Fruit fly (Drosophila melanogaster) whole organism, prepupa: ENCODE measurements around the gene eIF3e.

Experiments
- CG10631 ChIP-seq: fragments of 200-800 bp; sonication (Bioruptor generic); optimal IDR thresholded peaks from 2 replicates; lab custom pipeline; 2016; ENCODE audit warnings: missing biosample characterization, missing genetic modification characterization
- CG10669 ChIP-seq: fragments of 200-800 bp; sonication (Bioruptor generic); optimal IDR thresholded peaks from 3 replicates; lab custom pipeline; 2018; ENCODE audit warnings: missing biosample characterization, mild to moderate bottlenecking, missing genetic modification characterization, moderate library complexity
- CG11294 ChIP-seq: fragments of 200-800 bp; sonication (Bioruptor generic); IDR thresholded peaks from 2 replicates; pipeline ENCODE4 v1.3.6; 2022; ENCODE audit warnings: missing biosample characterization, missing genetic modification characterization
- CG11762 ChIP-seq: fragments of 200-800 bp; sonication (Bioruptor generic); optimal IDR thresholded peaks from 3 replicates; lab custom pipeline; 2016; ENCODE audit warnings: missing biosample characterization, missing genetic modification characterization; ENCODE audit not compliant: insufficient read depth
- CG11902 ChIP-seq: fragments of 200-800 bp; sonication (Bioruptor generic); optimal IDR thresholded peaks from 3 replicates; lab custom pipeline; 2016; ENCODE audit warnings: missing biosample characterization, missing genetic modification characterization
- CG1621 ChIP-seq: fragments of 200-800 bp; sonication (Bioruptor generic); optimal IDR thresholded peaks from 3 replicates; lab custom pipeline; 2018; ENCODE audit warnings: missing biosample characterization, mild to moderate bottlenecking, missing genetic modification characterization
- CG16779 ChIP-seq: fragments of 200-800 bp; sonication (Bioruptor generic); optimal IDR thresholded peaks from 3 replicates; lab custom pipeline; 2017; ENCODE audit warnings: missing biosample characterization, mild to moderate bottlenecking, missing genetic modification characterization
- CG3032 ChIP-seq: fragments of 200-800 bp; optimal IDR thresholded peaks from 2 replicates; lab custom pipeline; 2019; ENCODE audit warnings: missing biosample characterization, mild to moderate bottlenecking, missing genetic modification characterization, moderate library complexity
- CG32006 ChIP-seq: fragments of 200-800 bp; sonication (Bioruptor generic); optimal IDR thresholded peaks from 3 replicates; lab custom pipeline; 2017; ENCODE audit warnings: missing biosample characterization, mild to moderate bottlenecking, missing genetic modification characterization
- CG34406 ChIP-seq: fragments of 200-800 bp; sonication (Bioruptor generic); optimal IDR thresholded peaks from 3 replicates; lab custom pipeline; 2016; ENCODE audit warnings: missing biosample characterization, missing genetic modification characterization
- CG4318 ChIP-seq: fragments of 200-800 bp; sonication (Bioruptor generic); optimal IDR thresholded peaks from 3 replicates; lab custom pipeline; 2017; ENCODE audit warnings: missing biosample characterization, mild to moderate bottlenecking, missing genetic modification characterization
- CG6163 ChIP-seq: fragments of 200-800 bp; sonication (Bioruptor generic); IDR thresholded peaks from 3 replicates; pipeline ENCODE4 v1.3.6; 2022; ENCODE audit warnings: missing biosample characterization, missing genetic modification characterization
- CG6276 ChIP-seq: fragments of 200-800 bp; sonication (Bioruptor generic); optimal IDR thresholded peaks from 2 replicates; lab custom pipeline; 2017; ENCODE audit warnings: missing biosample characterization, mild to moderate bottlenecking, missing genetic modification characterization
- CG6792 ChIP-seq: fragments of 200-800 bp; sonication (Bioruptor generic); optimal IDR thresholded peaks from 3 replicates; lab custom pipeline; 2016; ENCODE audit warnings: missing biosample characterization, missing genetic modification characterization
- CG6808 ChIP-seq: fragments of 200-800 bp; sonication (Bioruptor generic); optimal IDR thresholded peaks from 3 replicates; lab custom pipeline; 2017; ENCODE audit warnings: missing biosample characterization, missing genetic modification characterization, mild to moderate bottlenecking, moderate library complexity, missing genetic modification reagents
- CG6854 ChIP-seq: fragments of 200-800 bp; sonication (Bioruptor generic); optimal IDR thresholded peaks from 2 replicates; lab custom pipeline; 2017; ENCODE audit warnings: missing biosample characterization, mild to moderate bottlenecking, missing genetic modification characterization
- CG8119 ChIP-seq: fragments of 200-800 bp; sonication (Bioruptor generic); IDR thresholded peaks from 3 replicates; pipeline ENCODE4 v1.3.6; 2022; ENCODE audit warnings: missing biosample characterization, missing genetic modification characterization
- CG8319 ChIP-seq: fragments of 200-800 bp; sonication (Bioruptor generic); optimal IDR thresholded peaks from 3 replicates; lab custom pipeline; 2016; ENCODE audit warnings: missing biosample characterization, missing genetic modification characterization
- CG8632 ChIP-seq: fragments of 200-800 bp; sonication (Bioruptor generic); optimal IDR thresholded peaks from 3 replicates; lab custom pipeline; 2016; ENCODE audit warnings: missing biosample characterization, missing genetic modification characterization
- Eip75B ChIP-seq: fragments of 200-800 bp; sonication (Bioruptor generic); optimal IDR thresholded peaks from 3 replicates; lab custom pipeline; 2016; ENCODE audit warnings: missing biosample characterization, missing genetic modification characterization
- Eip78C ChIP-seq: fragments of 200-800 bp; sonication (Bioruptor generic); peaks from one replicate; lab custom pipeline; 2016; ENCODE audit warnings: missing biosample characterization, missing genetic modification characterization
- Ets21C ChIP-seq: fragments of 200-800 bp; sonication (Bioruptor generic); optimal IDR thresholded peaks from 3 replicates; lab custom pipeline; 2016; ENCODE audit warnings: missing biosample characterization, missing genetic modification characterization
- Hr38 ChIP-seq: sonication (Bioruptor generic); optimal IDR thresholded peaks from 2 replicates; lab custom pipeline; 2016; ENCODE audit warnings: missing biosample characterization, missing genetic modification characterization
- Hr39 ChIP-seq: fragments of 200-800 bp; sonication (Bioruptor generic); optimal IDR thresholded peaks from 2 replicates; lab custom pipeline; 2016; ENCODE audit warnings: missing biosample characterization, missing genetic modification characterization
- Hr4 ChIP-seq: fragments of 200-800 bp; sonication (Bioruptor generic); optimal IDR thresholded peaks from 3 replicates; lab custom pipeline; 2016; ENCODE audit warnings: missing biosample characterization, missing genetic modification characterization
- Met ChIP-seq: fragments of 200-800 bp; sonication (Bioruptor generic); optimal IDR thresholded peaks from 3 replicates; lab custom pipeline; 2016; ENCODE audit warnings: missing biosample characterization, missing genetic modification characterization
- OdsH ChIP-seq: fragments of 200-800 bp; sonication (Bioruptor generic); optimal IDR thresholded peaks from 3 replicates; lab custom pipeline; 2016; ENCODE audit warnings: missing biosample characterization, missing genetic modification characterization
- Smox ChIP-seq: fragments of 200-800 bp; sonication (Bioruptor generic); optimal IDR thresholded peaks from 3 replicates; lab custom pipeline; 2016; ENCODE audit warnings: missing biosample characterization, missing genetic modification characterization
- Sox14 ChIP-seq: fragments of 200-800 bp; sonication (Bioruptor generic); optimal IDR thresholded peaks from 3 replicates; lab custom pipeline; 2016; ENCODE audit warnings: missing biosample characterization, missing genetic modification characterization
- Sox15 ChIP-seq: fragments of 200-800 bp; sonication (Bioruptor generic); optimal IDR thresholded peaks from 3 replicates; lab custom pipeline; 2016; ENCODE audit warnings: missing biosample characterization, missing genetic modification characterization
- acj6 ChIP-seq: fragments of 200-800 bp; sonication (Bioruptor generic); optimal IDR thresholded peaks from 3 replicates; lab custom pipeline; 2016; ENCODE audit warnings: missing biosample characterization, missing genetic modification characterization
- dac ChIP-seq: fragments of 200-800 bp; sonication (Bioruptor generic); optimal IDR thresholded peaks from 2 replicates; lab custom pipeline; 2017; ENCODE audit warnings: missing biosample characterization, mild to moderate bottlenecking, missing genetic modification characterization
- dsx ChIP-seq: fragments of 200-800 bp; optimal IDR thresholded peaks from 3 replicates; lab custom pipeline; 2019; ENCODE audit warnings: missing biosample characterization, mild to moderate bottlenecking, missing genetic modification characterization, moderate library complexity; ENCODE audit not compliant: poor library complexity, severe bottlenecking
- fd59A ChIP-seq: fragments of 200-800 bp; sonication (Bioruptor generic); optimal IDR thresholded peaks from 2 replicates; lab custom pipeline; 2017; ENCODE audit warnings: missing biosample characterization, mild to moderate bottlenecking, missing genetic modification characterization, missing genetic modification reagents
- fd85E ChIP-seq: fragments of 200-800 bp; sonication (Bioruptor generic); optimal IDR thresholded peaks from 3 replicates; lab custom pipeline; 2016; ENCODE audit warnings: missing biosample characterization, missing genetic modification characterization
- net ChIP-seq: fragments of 200-800 bp; sonication (Bioruptor generic); optimal IDR thresholded peaks from 3 replicates; lab custom pipeline; 2016; ENCODE audit warnings: missing biosample characterization, missing genetic modification characterization
- pdm3 ChIP-seq: fragments of 200-800 bp; sonication (Bioruptor generic); optimal IDR thresholded peaks from 3 replicates; lab custom pipeline; 2016; ENCODE audit warnings: missing biosample characterization, missing genetic modification characterization
- salr ChIP-seq, 2 experiments: fragments of 200-800 bp; sonication (Bioruptor generic); optimal IDR thresholded peaks; 3 replicates each; lab custom pipeline; 2016 to 2018; ENCODE audit warnings: missing biosample characterization in 2 of 2, missing genetic modification characterization in 2 of 2, mild to moderate bottlenecking in 1 of 2
- spab ChIP-seq: fragments of 200-800 bp; sonication (Bioruptor generic); optimal IDR thresholded peaks from 2 replicates; lab custom pipeline; 2017; ENCODE audit warnings: missing biosample characterization, mild to moderate bottlenecking, missing genetic modification characterization, missing genetic modification reagents
- ss ChIP-seq, 2 experiments: fragments of 200-800 bp; sonication (Bioruptor generic); optimal IDR thresholded peaks; 2 replicates in 1 of 2; 3 replicates in 1 of 2; lab custom pipeline; 2017 to 2018; ENCODE audit warnings: mild to moderate bottlenecking in 2 of 2, missing biosample characterization in 2 of 2, missing genetic modification characterization in 2 of 2, moderate library complexity in 1 of 2
- svp ChIP-seq: fragments of 200-800 bp; sonication (Bioruptor generic); peaks from one replicate; lab custom pipeline; 2016; ENCODE audit warnings: missing biosample characterization, missing genetic modification characterization

The eIF3e gene

DNA sequence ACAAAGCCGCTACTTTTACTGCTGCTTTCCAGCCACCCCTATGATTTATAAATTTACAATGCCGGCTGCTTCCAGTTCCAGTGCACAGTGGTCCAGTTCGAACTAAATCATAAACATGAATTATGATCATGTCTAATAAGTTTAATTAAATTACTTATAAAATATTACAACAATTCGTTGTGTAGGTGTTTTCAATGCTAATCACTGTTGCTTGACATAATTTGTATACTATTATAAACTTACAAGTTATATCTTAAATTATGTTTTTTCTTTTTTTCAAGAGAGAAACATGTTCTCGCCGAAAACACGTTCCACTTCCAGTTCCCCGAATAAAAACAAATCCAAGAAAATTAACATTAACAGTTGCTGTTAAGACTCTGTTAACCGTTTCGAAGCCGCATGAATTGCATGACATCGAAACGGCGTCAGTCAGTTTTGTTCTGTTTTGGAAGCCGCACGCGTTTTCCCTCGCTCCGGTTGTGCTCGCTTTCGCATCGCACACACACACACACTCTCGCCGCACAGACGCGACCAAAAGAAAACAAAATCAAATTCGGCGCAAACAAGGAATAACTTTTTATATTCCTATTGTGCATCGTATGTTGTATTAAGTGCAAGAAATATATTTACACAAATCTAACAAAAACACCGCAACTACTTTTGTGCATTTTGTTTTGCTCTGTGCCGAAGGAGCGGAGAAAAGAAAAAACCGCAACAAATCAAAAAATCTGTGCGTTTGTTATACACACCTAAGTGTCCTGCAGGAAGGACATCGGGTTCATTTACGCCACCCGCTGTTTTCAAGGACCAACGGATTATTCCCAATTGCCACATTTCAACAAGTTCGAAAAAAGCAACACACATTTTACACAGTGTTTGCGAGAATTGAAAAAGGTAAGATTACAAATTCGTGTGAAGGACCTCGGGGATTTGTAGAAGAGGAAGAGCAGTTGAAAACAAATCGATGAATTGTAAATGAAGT lies 20.8 kb downstream of the eIF3e start, which contains the start of gene Nrt (continued):
- TF ChIP-seq CG34406 (GFP tag; lab: Kevin White, UChicago) (peak; percentile 52), fd59A (GFP tag; lab: Kevin White, UChicago) (no peak), spab (GFP tag; lab: Kevin White, UChicago) (peak; percentile 44), CG11902 (GFP tag; lab: Kevin White, UChicago) (no peak), CG8319 (GFP tag; lab: Kevin White, UChicago) (no peak), dsx (peak; percentile 70), CG6854 (GFP tag; lab: Kevin White, UChicago) (peak; percentile 43), svp (GFP tag; lab: Kevin White, UChicago) (no peak), CG6792 (GFP tag; lab: Kevin White, UChicago) (peak; percentile 8), Met (GFP tag; lab: Kevin White, UChicago) (peak; percentile 56), dac (GFP tag; lab: Kevin White, UChicago) (no peak), Eip78C (GFP tag; lab: Kevin White, UChicago) (peak; percentile 93), CG1621 (peak; percentile 18), Hr38 (GFP tag; lab: Kevin White, UChicago) (no peak), Smox (peak; percentile 53), CG10631 (GFP tag; lab: Kevin White, UChicago) (peak; percentile 49), Eip75B (GFP tag; lab: Kevin White, UChicago) (peak; percentile 27), fd85E (GFP tag; lab: Kevin White, UChicago) (peak; percentile 23), CG8119 (GFP tag; lab: Robert Waterston, UW) (peak; percentile 82), CG4318 (GFP tag; lab: Kevin White, UChicago) (no peak)

DNA sequence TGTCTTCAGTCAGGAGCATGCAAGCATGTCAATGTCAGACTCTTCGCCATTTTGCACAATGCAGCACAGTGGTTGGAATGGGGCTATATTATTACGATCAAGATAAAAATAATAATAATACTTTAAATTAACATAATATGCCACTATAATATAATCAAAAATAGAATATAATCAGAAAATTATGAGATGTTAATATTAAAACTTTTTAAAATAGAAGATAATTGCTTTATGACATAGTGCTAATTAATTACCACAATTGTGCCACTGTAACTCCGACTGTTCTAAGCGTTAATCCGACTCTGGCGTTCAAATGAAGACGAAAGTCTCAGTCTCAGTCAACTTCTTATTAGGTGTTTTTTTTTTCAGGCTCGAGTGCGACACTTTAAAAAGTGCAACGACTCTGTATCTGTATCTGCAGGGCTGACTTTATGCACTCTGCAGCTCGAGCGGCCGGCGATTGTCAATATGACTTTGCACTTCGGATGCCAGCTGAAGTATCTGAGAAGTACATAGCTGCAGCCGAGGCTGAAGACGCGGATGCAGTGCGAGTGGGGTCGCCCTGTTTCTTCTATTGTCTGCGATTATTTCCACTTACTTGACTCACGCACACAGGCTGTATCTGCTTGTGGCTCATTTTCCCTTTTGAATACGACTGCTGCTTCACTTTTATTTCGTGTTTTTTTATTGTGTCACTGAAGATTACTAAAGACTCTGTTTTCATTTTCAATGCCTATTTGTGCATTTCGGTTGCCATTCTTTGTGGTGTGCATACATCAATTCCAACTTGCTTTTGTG lies 24.3 kb downstream of the eIF3e start:
- TF ChIP-seq net, result peak; percentile 58
- peak; percentile 92 for TF ChIP-seq Eip78C (GFP tag; lab: Kevin White, UChicago)
- peak; percentile 43 to 74 for TF ChIP-seq ss (GFP tag; optimal IDR thresholded peaks at IDR 0.05; lab: Kevin White, UChicago)
- peak; percentile 58 for TF ChIP-seq CG34406 (GFP tag; lab: Kevin White, UChicago)
- TF ChIP-seq dsx, result peak; percentile 69
- TF ChIP-seq CG6808 (GFP tag; lab: Kevin White, UChicago), result peak; percentile 65
- TF ChIP-seq CG10669 (GFP tag; lab: Kevin White, UChicago), result peak; percentile 56
- TF ChIP-seq fd85E (GFP tag; lab: Kevin White, UChicago), result no peak
- TF ChIP-seq CG11762 (GFP tag; lab: Kevin White, UChicago), result peak; percentile 23
- TF ChIP-seq CG16779 (tag; lab: Kevin White, UChicago), result peak; percentile 14
- TF ChIP-seq Hr39 (GFP tag; lab: Kevin White, UChicago), result no peak
- peak; percentile 45 for TF ChIP-seq CG4318 (GFP tag; lab: Kevin White, UChicago)
- peak; percentile 56 for TF ChIP-seq spab (GFP tag; lab: Kevin White, UChicago)
- TF ChIP-seq CG11294, result no peak
- TF ChIP-seq Met (GFP tag; lab: Kevin White, UChicago), result peak; percentile 47
- TF ChIP-seq Hr4, result peak; percentile 58
- TF ChIP-seq fd59A (GFP tag; lab: Kevin White, UChicago), result peak; percentile 55
- peak; percentile 88 for TF ChIP-seq CG8119 (GFP tag; lab: Robert Waterston, UW)
- TF ChIP-seq CG32006 (GFP tag; lab: Kevin White, UChicago), result peak; percentile 72
- peak; percentile 69 for TF ChIP-seq pdm3
- peak; percentile 57 for TF ChIP-seq Sox14
- peak; percentile 71 for TF ChIP-seq acj6 (GFP tag; lab: Kevin White, UChicago)
- TF ChIP-seq Ets21C (GFP tag; lab: Kevin White, UChicago), result no peak
- peak; percentile 62 for TF ChIP-seq CG3032 (tag; lab: Kevin White, UChicago)
- peak; percentile 71 for TF ChIP-seq CG10631 (GFP tag; lab: Kevin White, UChicago)
- peak; percentile 49 to 71 for TF ChIP-seq salr (GFP tag; optimal IDR thresholded peaks at IDR 0.05; lab: Kevin White, UChicago)
- peak; percentile 67 for TF ChIP-seq OdsH (GFP tag; lab: Kevin White, UChicago)
- no peak for TF ChIP-seq Sox15 (GFP tag; lab: Kevin White, UChicago)
- TF ChIP-seq CG8632 (GFP tag; lab: Kevin White, UChicago), result peak; percentile 64
- peak; percentile 71 for TF ChIP-seq svp (GFP tag; lab: Kevin White, UChicago)
- peak; percentile 70; the same call in 2 of the 3 replicates for TF ChIP-seq CG6163 (GFP tag; lab: Robert Waterston, UW)
- TF ChIP-seq CG6792 (GFP tag; lab: Kevin White, UChicago), result peak; percentile 52
- peak; percentile 29 for TF ChIP-seq CG6276 (GFP tag; lab: Kevin White, UChicago)
- peak; percentile 58 for TF ChIP-seq CG1621
- TF ChIP-seq CG6854 (GFP tag; lab: Kevin White, UChicago), result no peak
- peak; percentile 46 for TF ChIP-seq Smox
- no peak for TF ChIP-seq CG11902 (GFP tag; lab: Kevin White, UChicago)
- TF ChIP-seq dac (GFP tag; lab: Kevin White, UChicago), result no peak
- TF ChIP-seq CG8319 (GFP tag; lab: Kevin White, UChicago), result no peak
